Fruit fly (Drosophila melanogaster) Kc167 (cell line): ENCODE measurements around the gene tzn.

Experiments used
- Sin3A ChIP-seq: fragments of >200 bp; optimal IDR thresholded peaks from 2 replicates; lab custom pipeline; 2018; ENCODE audit warnings: missing external identifiers
- h ChIP-seq: fragments of >200 bp; optimal IDR thresholded peaks from 3 replicates; lab custom pipeline; 2018; ENCODE audit warnings: missing external identifiers
- psq ChIP-seq: fragments of >200 bp; optimal IDR thresholded peaks from 2 replicates; lab custom pipeline; 2017; ENCODE audit warnings: missing external identifiers
- ttk ChIP-seq: sonication (Bioruptor generic); optimal IDR thresholded peaks from 2 replicates; lab custom pipeline; 2017; ENCODE audit warnings: missing external identifiers

- TF ChIP-seq Sin3A (lab: Kevin White, UChicago) (no peak), h (lab: Kevin White, UChicago) (no peak), ttk (lab: Kevin White, UChicago) (no peak), psq (lab: Kevin White, UChicago) (no peak)
These were observed 43.1 kb downstream of the tzn start, which contains the start of the genes CSN3 and CG11456 for dm6 chr3L:20841465-20842109.
